Fruit fly (Drosophila melanogaster): ENCODE results near the gene AstA-R2.
"Not testable (repeated sequence)": the region's sequence is repeated elsewhere in the genome, so short reads cannot be mapped to it uniquely, and the experiment has no call there.

AstA-R2 gene

DNA sequence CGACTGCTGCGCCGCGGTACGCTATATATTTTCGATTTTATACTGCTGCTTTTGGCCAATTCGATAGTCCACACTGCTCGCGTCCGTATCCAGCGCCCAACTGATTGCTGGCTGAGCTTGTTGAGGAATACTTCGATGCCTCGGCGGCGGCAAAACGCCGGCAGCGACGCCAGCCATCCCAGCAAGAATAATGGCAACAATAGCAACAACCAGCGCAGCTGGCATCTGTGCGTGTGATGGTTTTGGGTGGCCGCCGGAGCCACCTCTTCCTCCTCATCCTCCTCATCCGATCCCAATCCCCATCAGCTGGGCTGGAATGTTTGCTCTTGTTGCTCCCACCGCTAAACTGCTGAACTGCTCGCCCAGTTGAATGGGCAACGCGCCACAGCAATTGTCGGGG, at the start of gene AstA-R2:
AstA-R2 (minus strand) TSS at position 101 of the 400 bp plus-strand sequence.
- TF ChIP-seq CG34367 (tag; optimal IDR thresholded peaks at IDR 0.05) (no peak), CG9948 (tag; optimal IDR thresholded peaks at IDR 0.05) (no peak), fd96Ca (GFP tag; IDR thresholded peaks at IDR 0.05) (no peak), Pif1B (GFP tag; optimal IDR thresholded peaks at IDR 0.05) (no peak), CG8159 (tag; optimal IDR thresholded peaks at IDR 0.05) (no peak), CG15710 (tag; optimal IDR thresholded peaks at IDR 0.05) (no peak), CG10348 (GFP tag; IDR thresholded peaks at IDR 0.05) (no peak), rn (GFP tag; IDR thresholded peaks at IDR 0.05) (no peak)

dm6 chr3R:28790222-28790621, 45.6 kb upstream of the AstA-R2 start, which contains the start of gene intr:
intr (plus strand) TSS chr3R:28790522.
- TF ChIP-seq CG17806 (tag; optimal IDR thresholded peaks at IDR 0.05) (no peak), Ets98B (GFP tag; IDR thresholded peaks at IDR 0.05) (no peak), CG13204 (GFP tag; optimal IDR thresholded peaks at IDR 0.05) (no peak)

DNA sequence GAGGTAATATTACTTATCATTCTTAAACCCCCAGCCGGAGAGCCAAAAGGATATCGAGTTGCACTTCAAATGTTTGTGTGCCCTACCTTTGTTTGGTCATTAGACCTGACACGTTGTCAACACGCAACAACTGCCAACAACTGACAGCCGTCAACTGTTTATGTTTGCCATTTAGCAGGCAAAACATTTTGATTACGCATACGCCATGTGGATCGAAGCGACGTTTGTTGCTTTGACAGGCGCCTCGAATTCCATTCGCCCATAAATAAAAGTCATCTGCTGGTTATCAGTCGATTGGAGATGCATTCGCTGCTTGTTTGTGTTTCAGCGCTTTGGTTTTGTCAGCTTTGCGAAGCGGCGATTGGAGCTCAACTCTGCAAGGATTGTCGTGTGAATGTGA, 44.7 kb upstream of the AstA-R2 start, which contains the start of gene CG34295:
CG34295 (plus strand) TSS at position 301 of the 400 bp plus-strand sequence.
- TF ChIP-seq CG34367 (tag; optimal IDR thresholded peaks at IDR 0.05) (no peak), gl (tag; optimal IDR thresholded peaks at IDR 0.05) (no peak), CG14655 (GFP tag; optimal IDR thresholded peaks at IDR 0.05) (no peak), CG17806 (tag; optimal IDR thresholded peaks at IDR 0.05) (no peak), Pif1A (GFP tag; optimal IDR thresholded peaks at IDR 0.05) (no peak), CG8159 (tag; optimal IDR thresholded peaks at IDR 0.05) (no peak), Pif1B (GFP tag; optimal IDR thresholded peaks at IDR 0.05) (no peak), CG12605 (GFP tag; IDR thresholded peaks at IDR 0.05) (no peak), fd96Ca (GFP tag; IDR thresholded peaks at IDR 0.05) (no peak), CG9948 (tag; optimal IDR thresholded peaks at IDR 0.05) (no peak), EcR (GFP tag; optimal IDR thresholded peaks at IDR 0.05) (no peak), CG10348 (GFP tag; IDR thresholded peaks at IDR 0.05) (no peak), rn (GFP tag; IDR thresholded peaks at IDR 0.05) (no peak)

DNA sequence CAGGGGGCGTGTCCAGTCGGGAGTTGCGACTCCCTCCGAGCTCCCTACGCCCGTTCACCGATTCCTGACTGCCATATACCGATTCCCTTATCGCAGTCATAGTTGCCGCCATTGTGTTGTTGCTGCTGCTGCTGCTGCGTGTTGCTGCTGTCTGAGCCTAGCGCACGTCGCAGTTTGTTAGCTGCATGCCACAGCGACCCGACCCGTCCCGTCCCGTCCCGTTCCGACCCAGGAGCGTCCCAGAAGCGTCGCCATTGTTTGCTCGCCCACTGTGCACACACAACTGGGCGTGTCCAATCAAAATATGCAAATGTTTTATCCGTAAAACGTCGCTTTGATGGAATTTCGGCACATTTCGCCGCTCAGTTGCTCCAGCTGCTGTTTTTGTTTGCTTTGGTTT, 31.1 kb upstream of the AstA-R2 start:
- no peak for TF ChIP-seq CG9948 (tag; optimal IDR thresholded peaks at IDR 0.05)
- no peak for TF ChIP-seq gl (tag; optimal IDR thresholded peaks at IDR 0.05)
- TF ChIP-seq CG8159 (tag; optimal IDR thresholded peaks at IDR 0.05), result no peak
- no peak for TF ChIP-seq D1 (tag; optimal IDR thresholded peaks at IDR 0.05)
- no peak for TF ChIP-seq Pif1B (GFP tag; optimal IDR thresholded peaks at IDR 0.05)
- no peak for TF ChIP-seq Pif1A (GFP tag; optimal IDR thresholded peaks at IDR 0.05)
- TF ChIP-seq CG12605 (GFP tag; IDR thresholded peaks at IDR 0.05), result no peak
- TF ChIP-seq CG34367 (tag; optimal IDR thresholded peaks at IDR 0.05), result no peak
- no peak for TF ChIP-seq CG14655 (GFP tag; optimal IDR thresholded peaks at IDR 0.05)
- no peak for TF ChIP-seq EcR (GFP tag; optimal IDR thresholded peaks at IDR 0.05)

dm6 chr3R:28758134-28758533, 13.6 kb upstream of the AstA-R2 start, which contains the start of gene aqrs:
aqrs (minus strand) TSS chr3R:28758234.
- not testable (repeated sequence) for TF ChIP-seq CG12605 (GFP tag; IDR thresholded peaks at IDR 0.05); gl (tag; optimal IDR thresholded peaks at IDR 0.05); fd96Ca (GFP tag; IDR thresholded peaks at IDR 0.05)

dm6 chr3R:28756879-28757278, 12.3 kb upstream of the AstA-R2 start, which contains the start of gene CG9997:
CG9997 (minus strand) TSS chr3R:28756979.
- no peak for TF ChIP-seq fd96Ca (GFP tag; IDR thresholded peaks at IDR 0.05)
- TF ChIP-seq gl (tag; optimal IDR thresholded peaks at IDR 0.05), result no peak
- TF ChIP-seq CG32121 (GFP tag; IDR thresholded peaks at IDR 0.05), result no peak
- TF ChIP-seq CG34367 (tag; optimal IDR thresholded peaks at IDR 0.05), result no peak

DNA sequence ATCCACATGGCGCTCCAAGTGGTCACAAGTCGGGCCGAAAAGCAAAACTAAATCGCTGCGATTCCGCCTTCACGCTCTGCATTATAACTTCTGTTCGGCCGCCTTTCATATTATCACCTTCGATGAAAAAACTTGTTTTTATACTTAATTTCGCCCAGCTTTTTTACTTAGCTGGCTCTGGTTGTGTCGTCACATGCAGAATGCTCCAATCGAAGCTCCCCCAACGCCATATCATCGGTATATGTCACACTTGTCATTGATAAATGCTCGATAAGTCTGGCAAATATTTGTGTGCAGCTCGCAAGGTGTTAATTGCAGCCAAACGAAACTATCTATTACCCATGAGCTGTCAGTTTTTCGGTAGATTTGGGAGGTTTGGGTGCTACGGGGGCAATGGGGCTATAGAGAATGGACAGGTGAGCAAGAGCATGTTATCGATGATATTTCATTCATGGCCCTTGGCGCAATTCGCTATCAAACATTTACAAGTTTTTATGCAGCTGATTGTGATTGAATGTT, 7.1 kb upstream of the AstA-R2 start, which contains the start of gene CG10000:
CG10000 (minus strand) TSS at position 51 of the 519 bp plus-strand sequence.
- TF ChIP-seq Pif1B (GFP tag; optimal IDR thresholded peaks at IDR 0.05), result no peak
- TF ChIP-seq CG4496 (GFP tag; IDR thresholded peaks at IDR 0.05), result no peak
- TF ChIP-seq CG14655 (GFP tag; optimal IDR thresholded peaks at IDR 0.05), result no peak
- TF ChIP-seq D1 (tag; optimal IDR thresholded peaks at IDR 0.05), result no peak
- no peak for TF ChIP-seq fd96Ca (GFP tag; IDR thresholded peaks at IDR 0.05)
- TF ChIP-seq rn (GFP tag; IDR thresholded peaks at IDR 0.05), result no peak
- no peak for TF ChIP-seq CG9948 (tag; optimal IDR thresholded peaks at IDR 0.05)
- no peak for TF ChIP-seq EcR (GFP tag; optimal IDR thresholded peaks at IDR 0.05)
- no peak for TF ChIP-seq gl (tag; optimal IDR thresholded peaks at IDR 0.05)
- TF ChIP-seq CG12605 (GFP tag; IDR thresholded peaks at IDR 0.05), result no peak
- TF ChIP-seq Snoo (tag; optimal IDR thresholded peaks at IDR 0.05), result no peak
- no peak for TF ChIP-seq CG8159 (tag; optimal IDR thresholded peaks at IDR 0.05)

- TF ChIP-seq CG13204 (GFP tag; optimal IDR thresholded peaks at IDR 0.05), result no peak
- no peak for TF ChIP-seq CG4496 (GFP tag; IDR thresholded peaks at IDR 0.05)
- TF ChIP-seq EcR (GFP tag; optimal IDR thresholded peaks at IDR 0.05), result no peak
- no peak for TF ChIP-seq CG10348 (GFP tag; IDR thresholded peaks at IDR 0.05)
- TF ChIP-seq Pif1A (GFP tag; optimal IDR thresholded peaks at IDR 0.05), result no peak
- no peak for TF ChIP-seq gl (tag; optimal IDR thresholded peaks at IDR 0.05)
- no peak for TF ChIP-seq CG32121 (GFP tag; IDR thresholded peaks at IDR 0.05)
- no peak for TF ChIP-seq CG9948 (tag; optimal IDR thresholded peaks at IDR 0.05)
- no peak for TF ChIP-seq fd96Ca (GFP tag; IDR thresholded peaks at IDR 0.05)
- no peak for TF ChIP-seq rn (GFP tag; IDR thresholded peaks at IDR 0.05)
- no peak for TF ChIP-seq CG15710 (tag; optimal IDR thresholded peaks at IDR 0.05)
- no peak for TF ChIP-seq CG8301 (tag; optimal IDR thresholded peaks at IDR 0.05)
- no peak for TF ChIP-seq CG14655 (GFP tag; optimal IDR thresholded peaks at IDR 0.05)
- no peak for TF ChIP-seq Ets98B (GFP tag; IDR thresholded peaks at IDR 0.05)
- no peak for TF ChIP-seq D1 (tag; optimal IDR thresholded peaks at IDR 0.05)
- no peak for TF ChIP-seq Snoo (tag; optimal IDR thresholded peaks at IDR 0.05)
- no peak for TF ChIP-seq Pif1B (GFP tag; optimal IDR thresholded peaks at IDR 0.05)
Observed at dm6 chr3R:28695993-28696392, 48.6 kb downstream of the AstA-R2 start, which contains the start of gene htt. htt (plus strand) TSS chr3R:28696242.

All from whole organism, pupa.